Worm (Caenorhabditis elegans) whole organism, mixed stage, embryonic: ENCODE results near the gene tsp-4.

Source experiments
- M03D4.4 ChIP-seq: sonication (generic microtip); optimal IDR thresholded peaks from 2 replicates; lab custom pipeline; 2017; ENCODE audit warnings: mild to moderate bottlenecking, missing genetic modification characterization, missing compliant biosample characterization
- bed-3 ChIP-seq: fragments of 200-800 bp; sonication (Bioruptor generic); optimal IDR thresholded peaks from 3 replicates; lab custom pipeline; 2018; ENCODE audit warnings: mild to moderate bottlenecking, missing genetic modification characterization, moderate library complexity, missing compliant biosample characterization
- blmp-1 ChIP-seq: fragments of 150-350 bp; optimal IDR thresholded peaks from 2 replicates; lab custom pipeline; 2014; ENCODE audit warnings: missing biosample characterization, missing genetic modification characterization
- ceh-39 ChIP-seq: fragments of 150-350 bp; optimal IDR thresholded peaks from 2 replicates; lab custom pipeline; 2014; ENCODE audit warnings: missing biosample characterization, missing genetic modification characterization
- ceh-43 ChIP-seq: fragments of 200-800 bp; sonication (Bioruptor generic); optimal IDR thresholded peaks from 2 replicates; lab custom pipeline; 2018; ENCODE audit warnings: mild to moderate bottlenecking, missing genetic modification characterization, moderate library complexity, missing compliant biosample characterization
- ceh-83 ChIP-seq: fragments of 200-800 bp; sonication (Bioruptor generic); optimal IDR thresholded peaks from 2 replicates; lab custom pipeline; 2018; ENCODE audit warnings: mild to moderate bottlenecking, missing genetic modification characterization, missing compliant biosample characterization
- ces-1 ChIP-seq: fragments of 150-350 bp; optimal IDR thresholded peaks from 2 replicates; lab custom pipeline; 2014; ENCODE audit warnings: missing biosample characterization, missing genetic modification reagents, missing genetic modification characterization
- cnd-1 ChIP-seq: fragments of 200-800 bp; sonication (Bioruptor generic); optimal IDR thresholded peaks from 2 replicates; lab custom pipeline; 2018; ENCODE audit warnings: mild to moderate bottlenecking, missing genetic modification characterization, missing compliant biosample characterization
- drap-1 ChIP-seq: fragments of 200-800 bp; sonication (Bioruptor generic); optimal IDR thresholded peaks from 3 replicates; lab custom pipeline; 2018; ENCODE audit warnings: mild to moderate bottlenecking, missing genetic modification characterization, missing compliant biosample characterization
- elt-1 ChIP-seq: sonication (generic microtip); optimal IDR thresholded peaks from 2 replicates; lab custom pipeline; 2017; ENCODE audit warnings: missing genetic modification characterization, mild to moderate bottlenecking, missing compliant biosample characterization, antibody characterized with exemption, moderate library complexity, borderline replicate concordance; ENCODE audit not compliant: insufficient read depth
- elt-3 ChIP-seq: fragments of 150-350 bp; optimal IDR thresholded peaks from 2 replicates; lab custom pipeline; 2014; ENCODE audit warnings: missing biosample characterization, missing genetic modification characterization
- flh-1 ChIP-seq: fragments of 200-800 bp; sonication (Bioruptor generic); optimal IDR thresholded peaks from 2 replicates; lab custom pipeline; 2018; ENCODE audit warnings: mild to moderate bottlenecking, missing genetic modification characterization, moderate library complexity, missing compliant biosample characterization
- ham-2 ChIP-seq: fragments of 200-800 bp; sonication (Bioruptor generic); optimal IDR thresholded peaks from 2 replicates; lab custom pipeline; 2018; ENCODE audit warnings: mild to moderate bottlenecking, missing genetic modification characterization, missing compliant biosample characterization
- hlh-1 ChIP-seq: fragments of 150-350 bp; optimal IDR thresholded peaks from 2 replicates; lab custom pipeline; 2014; ENCODE audit warnings: missing biosample characterization, missing genetic modification reagents, missing genetic modification characterization
- lin-13 ChIP-seq: fragments of 150-350 bp; optimal IDR thresholded peaks from 2 replicates; lab custom pipeline; 2014; ENCODE audit warnings: missing biosample characterization, missing genetic modification characterization
- lin-32 ChIP-seq: fragments of 200-800 bp; sonication (Bioruptor generic); optimal IDR thresholded peaks from 2 replicates; lab custom pipeline; 2018; ENCODE audit warnings: mild to moderate bottlenecking, missing genetic modification characterization, missing compliant biosample characterization
- lsy-2 ChIP-seq: fragments of 150-350 bp; optimal IDR thresholded peaks from 2 replicates; lab custom pipeline; 2014; ENCODE audit warnings: missing biosample characterization, missing genetic modification characterization
- mab-5 ChIP-seq: fragments of 150-350 bp; optimal IDR thresholded peaks from 2 replicates; lab custom pipeline; 2014; ENCODE audit warnings: missing biosample characterization, missing genetic modification characterization
- mep-1 ChIP-seq: fragments of 150-350 bp; optimal IDR thresholded peaks from 2 replicates; lab custom pipeline; 2017; ENCODE audit warnings: missing biosample characterization, missing genetic modification reagents, missing genetic modification characterization, inconsistent platforms
- mls-2 ChIP-seq: sonication (generic microtip); optimal IDR thresholded peaks from 2 replicates; lab custom pipeline; 2016; ENCODE audit warnings: mild to moderate bottlenecking, missing genetic modification characterization, moderate library complexity, missing compliant biosample characterization
- nhr-12 ChIP-seq: fragments of 150-350 bp; optimal IDR thresholded peaks from 2 replicates; lab custom pipeline; 2014; ENCODE audit warnings: missing biosample characterization, missing genetic modification characterization
- nhr-2 ChIP-seq: fragments of 150-350 bp; optimal IDR thresholded peaks from 2 replicates; lab custom pipeline; 2014; ENCODE audit warnings: missing biosample characterization, missing genetic modification characterization
- nhr-237 ChIP-seq: fragments of 150-350 bp; optimal IDR thresholded peaks from 2 replicates; lab custom pipeline; 2014; ENCODE audit warnings: missing biosample characterization, missing genetic modification characterization
- nhr-28 ChIP-seq: fragments of 150-350 bp; optimal IDR thresholded peaks from 2 replicates; lab custom pipeline; 2014; ENCODE audit warnings: missing biosample characterization, missing genetic modification characterization
- nhr-76 ChIP-seq: sonication (generic microtip); optimal IDR thresholded peaks from 2 replicates; lab custom pipeline; 2017; ENCODE audit warnings: missing biosample characterization, missing genetic modification characterization
- pha-4 ChIP-seq: fragments of 150-350 bp; optimal IDR thresholded peaks from 2 replicates; lab custom pipeline; 2018; ENCODE audit warnings: missing biosample characterization, missing genetic modification reagents, missing genetic modification characterization
- sem-2 ChIP-seq: fragments of 200-800 bp; sonication (Bioruptor generic); optimal IDR thresholded peaks from 2 replicates; lab custom pipeline; 2018; ENCODE audit warnings: mild to moderate bottlenecking, missing genetic modification characterization, missing compliant biosample characterization
- snpc-4 ChIP-seq: fragments of 150-350 bp; optimal IDR thresholded peaks from 2 replicates; lab custom pipeline; 2014; ENCODE audit warnings: missing biosample characterization, missing genetic modification characterization
- sptf-1 ChIP-seq: sonication (generic microtip); optimal IDR thresholded peaks from 2 replicates; lab custom pipeline; 2017; ENCODE audit warnings: mild to moderate bottlenecking, missing genetic modification characterization, moderate library complexity, missing compliant biosample characterization
- tbx-8 ChIP-seq: fragments of 200-800 bp; sonication (Bioruptor generic); optimal IDR thresholded peaks from 2 replicates; lab custom pipeline; 2018; ENCODE audit warnings: mild to moderate bottlenecking, missing genetic modification characterization, moderate library complexity, missing compliant biosample characterization
- unc-120 ChIP-seq: sonication (generic microtip); optimal IDR thresholded peaks from 2 replicates; lab custom pipeline; 2017; ENCODE audit warnings: missing genetic modification characterization, missing compliant biosample characterization; ENCODE audit not compliant: poor library complexity, severe bottlenecking
- unc-39 ChIP-seq: fragments of 150-350 bp; optimal IDR thresholded peaks from 2 replicates; lab custom pipeline; 2014; ENCODE audit warnings: missing biosample characterization, missing genetic modification characterization
- unc-62 ChIP-seq: fragments of 150-350 bp; optimal IDR thresholded peaks from 2 replicates; lab custom pipeline; 2014; ENCODE audit warnings: missing biosample characterization, missing genetic modification reagents, missing genetic modification characterization
- zip-8 ChIP-seq: fragments of 150-350 bp; optimal IDR thresholded peaks from 2 replicates; lab custom pipeline; 2014; ENCODE audit warnings: missing biosample characterization, missing genetic modification characterization
- ztf-11 ChIP-seq: fragments of 150-350 bp; optimal IDR thresholded peaks from 2 replicates; lab custom pipeline; 2014; ENCODE audit warnings: missing biosample characterization, missing genetic modification characterization

The tsp-4 gene

DNA sequence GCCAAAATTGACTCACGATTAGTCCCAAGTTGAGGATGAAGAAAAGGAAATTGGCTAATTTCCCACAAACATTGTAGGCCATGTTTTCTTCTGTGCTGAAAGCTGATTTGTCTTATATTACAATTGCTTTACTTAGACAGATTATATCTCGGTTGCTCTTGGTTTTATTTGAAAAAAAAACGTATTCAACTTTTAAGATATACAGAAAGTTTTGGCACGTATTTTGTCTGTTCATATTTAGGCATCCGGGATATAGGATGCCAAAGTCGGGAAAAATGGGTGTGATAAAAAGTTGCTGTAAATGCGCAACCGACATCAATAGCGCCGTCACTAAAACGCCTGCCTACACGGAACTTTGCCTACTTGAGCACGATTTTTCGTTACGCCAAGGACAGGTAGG is at the start of gene tsp-4:
Gene tsp-4 (minus strand): TSS at position 101 of the 400 bp plus-strand sequence.
- TF ChIP-seq nhr-237 (tag; lab: Kevin White, UChicago) (no peak), bed-3 (GFP tag; lab: Kevin White, UChicago) (no peak), nhr-12 (tag; lab: Kevin White, UChicago) (no peak), nhr-76 (tag; lab: Kevin White, UChicago) (no peak)

- TF ChIP-seq snpc-4 (tag; lab: Kevin White, UChicago), result no peak
- no peak for TF ChIP-seq nhr-28 (tag; lab: Kevin White, UChicago)
- TF ChIP-seq cnd-1, result peak; percentile 68
- no peak for TF ChIP-seq ceh-39 (tag; lab: Kevin White, UChicago)
- TF ChIP-seq lin-13 (tag; lab: Kevin White, UChicago), result no peak
- no peak for TF ChIP-seq unc-39 (tag; lab: Kevin White, UChicago)
- TF ChIP-seq nhr-237 (tag; lab: Kevin White, UChicago), result no peak
- TF ChIP-seq lin-32, result peak; percentile 69
- TF ChIP-seq lsy-2 (tag; lab: Kevin White, UChicago), result no peak
- no peak for TF ChIP-seq mab-5 (tag; lab: Kevin White, UChicago)
- TF ChIP-seq blmp-1 (tag; lab: Kevin White, UChicago), result no peak
- TF ChIP-seq nhr-12 (tag; lab: Kevin White, UChicago), result no peak
- TF ChIP-seq nhr-2 (tag; lab: Kevin White, UChicago), result no peak
- TF ChIP-seq hlh-1 (tag; lab: Kevin White, UChicago), result peak; percentile 31
- TF ChIP-seq ceh-83, result no peak
- TF ChIP-seq sem-2, result no peak
- no peak for TF ChIP-seq zip-8 (tag; lab: Kevin White, UChicago)
- no peak for TF ChIP-seq ces-1 (GFP tag; lab: Kevin White, UChicago)
- peak; percentile 27 for TF ChIP-seq sptf-1 (tag; lab: Kevin White, UChicago)
- no peak for TF ChIP-seq M03D4.4 (tag; lab: Kevin White, UChicago)
- peak; percentile 26 for TF ChIP-seq ham-2 (GFP tag; lab: Kevin White, UChicago)
- TF ChIP-seq bed-3 (GFP tag; lab: Kevin White, UChicago), result no peak
- TF ChIP-seq elt-1 (tag; lab: Kevin White, UChicago), result no peak
- TF ChIP-seq elt-3 (tag; lab: Kevin White, UChicago), result no peak
- no peak for TF ChIP-seq nhr-76 (tag; lab: Kevin White, UChicago)
- no peak for TF ChIP-seq flh-1
- TF ChIP-seq mls-2 (tag; lab: Kevin White, UChicago), result no peak
- no peak for TF ChIP-seq drap-1
- TF ChIP-seq unc-120, result no peak
- TF ChIP-seq mep-1 (tag; lab: Kevin White, UChicago), result no peak
- no peak for TF ChIP-seq tbx-8 (GFP tag; lab: Kevin White, UChicago)
- peak; percentile 8 for TF ChIP-seq pha-4 (tag; lab: Kevin White, UChicago)
- TF ChIP-seq ceh-43 (GFP tag; lab: Kevin White, UChicago), result no peak
- TF ChIP-seq unc-62 (GFP tag; lab: Kevin White, UChicago), result no peak
- no peak for TF ChIP-seq ztf-11 (tag; lab: Kevin White, UChicago)
Measured at ce11 chrIV:12567176-12567892, 47.3 kb upstream of the tsp-4 start, which contains the start of the genes hsb-1 and let-99. Gene hsb-1, minus strand, starts transcription at chrIV:12567226. Gene let-99, plus strand, starts transcription at chrIV:12567842.

ce11 chrIV:12565933-12566540 is 46.0 kb upstream of the tsp-4 start, which contains the start of gene eak-7:
Gene eak-7, minus strand, starts transcription at chrIV:12565983.
- TF ChIP-seq nhr-237 (tag; lab: Kevin White, UChicago), result no peak
- TF ChIP-seq cnd-1, result no peak
- no peak for TF ChIP-seq M03D4.4 (tag; lab: Kevin White, UChicago)
- no peak for TF ChIP-seq unc-62 (GFP tag; lab: Kevin White, UChicago)
- peak; percentile 61 for TF ChIP-seq ces-1 (GFP tag; lab: Kevin White, UChicago)
